Worm (Caenorhabditis elegans) whole organism, L1 larva: ENCODE measurements around the gene asp-1.
A peak's percentile ranks its signal among the peaks of the same experiment; 100 is the strongest.

Experiments
- C04F5.9 ChIP-seq: sonication (generic microtip); optimal IDR thresholded peaks from 2 replicates; lab custom pipeline; 2016; ENCODE audit warnings: missing genetic modification characterization, missing compliant biosample characterization
- F16B12.6 ChIP-seq: fragments of 150-350 bp; optimal IDR thresholded peaks from 2 replicates; lab custom pipeline; 2014; ENCODE audit warnings: missing biosample characterization, missing genetic modification characterization
- alr-1 ChIP-seq: fragments of 200-800 bp; sonication (Bioruptor generic); optimal IDR thresholded peaks from 2 replicates; lab custom pipeline; 2018; ENCODE audit warnings: borderline replicate concordance, mild to moderate bottlenecking, missing genetic modification characterization, missing compliant biosample characterization
- aly-2 ChIP-seq: fragments of 150-350 bp; optimal IDR thresholded peaks from 2 replicates; lab custom pipeline; 2014; ENCODE audit warnings: missing biosample characterization, missing genetic modification characterization
- ama-1 ChIP-seq: fragments of 150-350 bp; optimal IDR thresholded peaks from 2 replicates; lab custom pipeline; 2014
- ces-1 ChIP-seq: fragments of 150-350 bp; optimal IDR thresholded peaks from 2 replicates; lab custom pipeline; 2014; ENCODE audit warnings: missing biosample characterization, missing genetic modification reagents, missing genetic modification characterization
- dpl-1 ChIP-seq, 3 experiments: fragments of 150-350 bp in 2 of 3; sonication (generic microtip) in 1 of 3; optimal IDR thresholded peaks; 2 replicates each; lab custom pipeline; 2014 to 2017; ENCODE audit warnings: missing biosample characterization in 3 of 3, missing genetic modification characterization in 3 of 3, missing genetic modification reagents in 3 of 3
- efl-1 ChIP-seq, 4 experiments: fragments of 150-350 bp; optimal IDR thresholded peaks in 3 of 4; peaks in 1 of 4; 1 replicate in 1 of 4; 2 replicates in 3 of 4; lab custom pipeline; 2014; ENCODE audit warnings: missing biosample characterization in 2 of 4, missing genetic modification characterization in 2 of 4, missing genetic modification reagents in 2 of 4
- egl-27 ChIP-seq, 2 experiments: fragments of 150-350 bp in 1 of 2; sonication (generic microtip); optimal IDR thresholded peaks; 3 replicates each; lab custom pipeline; 2017 to 2018; ENCODE audit warnings: missing biosample characterization in 2 of 2, missing genetic modification characterization in 2 of 2, missing genetic modification reagents in 2 of 2
- elt-3 ChIP-seq, 6 experiments: fragments of 150-350 bp in 1 of 6; sonication (generic microtip); optimal IDR thresholded peaks; 2 replicates each; lab custom pipeline; 2017 to 2018; ENCODE audit warnings: missing biosample characterization in 6 of 6, missing genetic modification characterization in 6 of 6, inconsistent platforms in 1 of 6
- fkh-10 ChIP-seq: sonication (generic microtip); optimal IDR thresholded peaks from 2 replicates; lab custom pipeline; 2017; ENCODE audit warnings: missing biosample characterization, missing genetic modification reagents, missing genetic modification characterization
- fkh-4 ChIP-seq: sonication (generic microtip); optimal IDR thresholded peaks from 2 replicates; lab custom pipeline; 2016; ENCODE audit warnings: missing compliant biosample characterization, missing genetic modification characterization, borderline replicate concordance
- fkh-8 ChIP-seq: sonication (generic microtip); optimal IDR thresholded peaks from 2 replicates; lab custom pipeline; 2016; ENCODE audit warnings: mild to moderate bottlenecking, missing genetic modification characterization, missing compliant biosample characterization
- hlh-17 ChIP-seq: fragments of 200-800 bp; sonication (Bioruptor generic); optimal IDR thresholded peaks from 2 replicates; lab custom pipeline; 2018; ENCODE audit warnings: missing genetic modification characterization, mild to moderate bottlenecking, missing compliant biosample characterization, moderate library complexity, borderline replicate concordance
- hpl-2 ChIP-seq: fragments of 150-350 bp; optimal IDR thresholded peaks from 2 replicates; lab custom pipeline; 2014; ENCODE audit warnings: missing biosample characterization, missing genetic modification reagents, missing genetic modification characterization
- isw-1 ChIP-seq: fragments of 200-800 bp; sonication (Bioruptor generic); IDR thresholded peaks from 2 replicates; pipeline ENCODE4 v1.3.6; 2022; ENCODE audit warnings: missing genetic modification characterization, missing compliant biosample characterization
- lin-15B ChIP-seq: fragments of 150-350 bp; sonication (generic microtip); optimal IDR thresholded peaks from 3 replicates; lab custom pipeline; 2014; ENCODE audit warnings: missing biosample characterization, missing genetic modification characterization
- lir-3 ChIP-seq: sonication (generic microtip); optimal IDR thresholded peaks from 2 replicates; lab custom pipeline; 2016; ENCODE audit warnings: mild to moderate bottlenecking, missing genetic modification characterization, moderate library complexity, missing compliant biosample characterization; ENCODE audit not compliant: poor library complexity
- mdl-1 ChIP-seq, 2 experiments: fragments of 150-350 bp; optimal IDR thresholded peaks; 2 replicates each; lab custom pipeline; 2014 to 2017; ENCODE audit warnings: missing biosample characterization in 2 of 2, missing genetic modification characterization in 2 of 2, inconsistent platforms in 1 of 2
- mef-2 ChIP-seq: fragments of 150-350 bp; optimal IDR thresholded peaks from 2 replicates; lab custom pipeline; 2014; ENCODE audit warnings: missing biosample characterization, missing genetic modification characterization
- nhr-11 ChIP-seq: fragments of 150-350 bp; optimal IDR thresholded peaks from 2 replicates; lab custom pipeline; 2014; ENCODE audit warnings: missing biosample characterization, missing genetic modification characterization
- nhr-12 ChIP-seq: sonication (generic microtip); optimal IDR thresholded peaks from 2 replicates; lab custom pipeline; 2017; ENCODE audit warnings: missing biosample characterization, missing genetic modification characterization
- nhr-19 ChIP-seq: fragments of 200-800 bp; sonication (Bioruptor generic); conservative IDR thresholded peaks from 2 replicates; pipeline ENCODE4 v1.3.6; 2022; ENCODE audit warnings: missing genetic modification characterization, missing compliant biosample characterization
- nhr-237 ChIP-seq: fragments of 150-350 bp; optimal IDR thresholded peaks from 2 replicates; lab custom pipeline; 2014; ENCODE audit warnings: missing biosample characterization, missing genetic modification characterization
- nhr-28 ChIP-seq: fragments of 150-350 bp; optimal IDR thresholded peaks from 2 replicates; lab custom pipeline; 2014; ENCODE audit warnings: missing biosample characterization, missing genetic modification characterization
- nhr-71 ChIP-seq: sonication (generic microtip); optimal IDR thresholded peaks from 2 replicates; lab custom pipeline; 2016; ENCODE audit warnings: mild to moderate bottlenecking, missing genetic modification characterization, moderate library complexity, missing compliant biosample characterization
- nhr-84 ChIP-seq: sonication (generic microtip); optimal IDR thresholded peaks from 2 replicates; lab custom pipeline; 2017; ENCODE audit warnings: missing biosample characterization, missing genetic modification characterization
- nhr-85 ChIP-seq: sonication (generic microtip); peaks from one replicate; lab custom pipeline; 2016; ENCODE audit warnings: missing genetic modification characterization, inconsistent platforms, missing compliant biosample characterization
- nhr-90 ChIP-seq: sonication (generic microtip); optimal IDR thresholded peaks from 2 replicates; lab custom pipeline; 2016; ENCODE audit warnings: mild to moderate bottlenecking, missing genetic modification characterization, missing compliant biosample characterization; ENCODE audit not compliant: poor library complexity
- skn-1 ChIP-seq: fragments of 150-350 bp; optimal IDR thresholded peaks from 2 replicates; lab custom pipeline; 2014; ENCODE audit warnings: missing biosample characterization, missing genetic modification characterization
- sptf-1 ChIP-seq: fragments of 150-350 bp; optimal IDR thresholded peaks from 2 replicates; lab custom pipeline; 2014; ENCODE audit warnings: missing biosample characterization, missing genetic modification characterization
- unc-30 ChIP-seq: sonication (generic microtip); optimal IDR thresholded peaks from 2 replicates; lab custom pipeline; 2017; ENCODE audit warnings: missing biosample characterization, missing genetic modification characterization
- unc-62 ChIP-seq: fragments of 150-350 bp; optimal IDR thresholded peaks from 2 replicates; lab custom pipeline; 2014; ENCODE audit warnings: missing biosample characterization, missing genetic modification reagents, missing genetic modification characterization
- unc-86 ChIP-seq: sonication (generic microtip); optimal IDR thresholded peaks from 2 replicates; lab custom pipeline; 2016; ENCODE audit warnings: missing genetic modification characterization, missing compliant biosample characterization
- xbp-1 ChIP-seq: sonication (generic microtip); optimal IDR thresholded peaks from 2 replicates; lab custom pipeline; 2016; ENCODE audit warnings: missing genetic modification characterization, missing compliant biosample characterization
- zag-1 ChIP-seq: fragments of 150-350 bp; optimal IDR thresholded peaks from 2 replicates; lab custom pipeline; 2014; ENCODE audit warnings: missing biosample characterization, missing genetic modification characterization

asp-1 gene

DNA sequence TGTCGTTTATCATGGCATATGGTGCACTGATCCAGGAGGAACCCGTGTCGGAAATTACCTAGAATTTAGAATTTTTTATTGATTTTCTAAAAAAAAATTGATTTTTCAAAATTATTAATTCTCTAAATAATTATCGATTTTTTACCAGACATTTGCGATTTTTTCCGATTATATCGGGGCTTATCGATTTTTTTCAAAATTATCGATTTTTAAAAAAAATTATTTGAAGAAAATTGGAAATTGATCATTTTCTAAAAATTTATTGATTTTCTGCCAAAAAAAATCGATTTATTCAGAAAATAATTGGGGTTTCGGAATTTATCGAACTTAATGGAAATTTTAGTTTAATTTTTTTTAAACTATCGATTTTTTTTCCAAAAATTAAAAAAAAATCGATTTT, 14.5 kb downstream of the asp-1 start:
- TF ChIP-seq egl-27 (tag; optimal IDR thresholded peaks at IDR 0.05; lab: Kevin White, UChicago), result no peak
- no peak for TF ChIP-seq nhr-237 (tag; lab: Kevin White, UChicago)

DNA sequence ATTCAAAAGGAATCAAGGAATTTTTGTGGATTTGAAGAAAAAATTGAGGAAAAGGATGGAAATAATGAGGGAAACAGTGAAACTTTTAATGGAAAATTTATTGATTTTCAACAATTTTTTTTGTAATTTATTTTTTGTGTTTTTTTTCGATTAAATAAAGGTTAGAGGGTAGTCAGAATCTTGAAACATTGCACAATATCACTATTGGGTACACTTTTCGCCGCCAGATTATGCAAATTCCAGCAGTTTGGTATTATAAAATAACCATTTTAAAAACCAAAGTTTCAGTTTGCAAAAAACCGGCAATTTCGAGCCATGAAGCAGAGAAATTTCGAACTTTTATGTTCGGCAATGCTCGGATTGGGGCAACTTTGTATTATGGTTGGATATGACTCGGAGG, 19.1 kb downstream of the asp-1 start, which contains the start of gene Y39B6A.27:
Gene Y39B6A.27 (plus strand): TSS at position 301 of the 400 bp plus-strand sequence.
- TF ChIP-seq aly-2 (tag; lab: Kevin White, UChicago), result no peak

DNA sequence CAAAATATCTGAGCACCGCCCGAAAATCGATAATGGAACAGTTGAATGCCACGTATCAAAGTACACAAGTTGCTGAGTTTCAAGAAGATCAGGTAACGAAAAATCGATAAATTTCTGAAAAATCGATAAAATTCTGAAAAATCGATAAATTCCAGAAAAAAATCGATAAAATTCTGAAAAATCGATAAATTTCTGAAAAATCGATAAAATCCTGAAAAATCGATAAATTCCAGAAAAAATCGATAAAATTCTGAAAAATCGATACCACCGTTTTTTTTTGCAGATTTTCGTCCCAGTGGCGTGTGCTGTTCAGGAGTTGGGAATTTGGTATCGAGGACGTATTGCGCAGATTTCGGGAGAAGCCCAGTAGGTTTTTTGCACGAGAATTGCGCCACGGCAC, 23.2 kb downstream of the asp-1 start:
- TF ChIP-seq nhr-90 (tag; lab: Kevin White, UChicago) (no peak), elt-3 (tag; optimal IDR thresholded peaks at IDR 0.05; lab: Kevin White, UChicago) (no peak), lin-15B (tag; lab: Kevin White, UChicago) (no peak), dpl-1 (GFP tag; optimal IDR thresholded peaks at IDR 0.05; lab: Kevin White, UChicago) (no peak), lir-3 (tag; lab: Kevin White, UChicago) (no peak), isw-1 (GFP tag; lab: Robert Waterston, UW) (no peak), skn-1 (tag; lab: Kevin White, UChicago) (no peak), fkh-4 (tag; lab: Kevin White, UChicago) (no peak), hpl-2 (GFP tag; lab: Kevin White, UChicago) (no peak)

- no peak for TF ChIP-seq efl-1 (optimal IDR thresholded peaks at IDR 0.05; lab: Kevin White, UChicago)
- peak in 1 of 2 experiments; percentile 78 for TF ChIP-seq efl-1 (GFP tag; optimal IDR thresholded peaks at IDR 0.05 in 1 of 2; lab: Kevin White, UChicago)
- no peak for TF ChIP-seq unc-86 (tag; lab: Kevin White, UChicago)
Measured at ce11 chrV:19026163-19026562, 24.4 kb downstream of the asp-1 start, which contains the start of gene Y39B6A.25. Gene Y39B6A.25, plus strand, starts transcription at chrV:19026463.

DNA sequence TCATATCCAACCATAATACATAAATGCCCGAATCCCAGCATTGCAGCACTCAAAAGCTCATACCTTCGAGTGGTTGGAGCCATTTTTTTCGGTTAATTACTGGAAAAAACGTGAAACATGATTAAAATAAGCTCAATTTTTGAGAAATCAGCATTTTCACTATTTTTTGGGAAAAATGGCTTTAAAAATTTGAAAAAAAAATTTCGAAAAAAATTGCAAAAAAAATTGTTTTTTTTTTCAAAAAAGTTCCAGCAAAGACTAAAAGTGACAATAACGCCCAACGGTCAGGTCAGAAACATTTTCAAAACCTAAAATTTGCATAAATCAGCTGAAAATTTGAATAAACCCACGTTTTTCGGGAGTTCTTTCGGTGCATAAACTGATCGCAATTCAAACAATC, 25.9 kb downstream of the asp-1 start, which contains the start of gene Y39B6A.29:
Gene Y39B6A.29 (minus strand): TSS at position 101 of the 400 bp plus-strand sequence.
- no peak for TF ChIP-seq mef-2 (tag; lab: Kevin White, UChicago)
- no peak for TF ChIP-seq hpl-2 (GFP tag; lab: Kevin White, UChicago)
- no peak for TF ChIP-seq alr-1
- no peak for TF ChIP-seq ces-1 (GFP tag; lab: Kevin White, UChicago)
- no peak for TF ChIP-seq nhr-12 (tag; lab: Kevin White, UChicago)
- TF ChIP-seq nhr-28 (tag; lab: Kevin White, UChicago), result no peak
- TF ChIP-seq nhr-19 (GFP tag; lab: Robert Waterston, UW), result no peak
- no peak for TF ChIP-seq nhr-84 (tag; lab: Kevin White, UChicago)
- TF ChIP-seq isw-1 (GFP tag; lab: Robert Waterston, UW), result no peak
- TF ChIP-seq ama-1, result no peak
- TF ChIP-seq nhr-85 (tag; lab: Kevin White, UChicago), result no peak
- no peak for TF ChIP-seq dpl-1 (GFP tag; optimal IDR thresholded peaks at IDR 0.05; lab: Kevin White, UChicago)

- no peak for TF ChIP-seq nhr-90 (tag; lab: Kevin White, UChicago)
- TF ChIP-seq F16B12.6 (tag; lab: Kevin White, UChicago), result no peak
- no peak for TF ChIP-seq unc-62 (GFP tag; lab: Kevin White, UChicago)
- no peak for TF ChIP-seq nhr-28 (tag; lab: Kevin White, UChicago)
- TF ChIP-seq fkh-10, result no peak
- TF ChIP-seq unc-86 (tag; lab: Kevin White, UChicago), result no peak
- TF ChIP-seq ama-1, result no peak
- TF ChIP-seq mef-2 (tag; lab: Kevin White, UChicago), result no peak
- TF ChIP-seq nhr-11, result no peak
- no peak for TF ChIP-seq hlh-17 (GFP tag; lab: Kevin White, UChicago)
- no peak for TF ChIP-seq C04F5.9 (tag; lab: Kevin White, UChicago)
- no peak for TF ChIP-seq nhr-85 (tag; lab: Kevin White, UChicago)
- TF ChIP-seq nhr-71 (tag; lab: Kevin White, UChicago), result no peak
- no peak for TF ChIP-seq fkh-8 (tag; lab: Kevin White, UChicago)
- no peak for TF ChIP-seq sptf-1 (tag; lab: Kevin White, UChicago)
- TF ChIP-seq xbp-1, result no peak
- no peak for TF ChIP-seq unc-30 (tag; lab: Kevin White, UChicago)
- TF ChIP-seq mdl-1 (tag; optimal IDR thresholded peaks at IDR 0.05; lab: Kevin White, UChicago), result no peak
- no peak for TF ChIP-seq ces-1 (GFP tag; lab: Kevin White, UChicago)
- TF ChIP-seq zag-1 (tag; lab: Kevin White, UChicago), result no peak
Measured at ce11 chrV:19019239-19019638, 31.3 kb downstream of the asp-1 start.
